Worm (Caenorhabditis elegans) whole organism, late embryonic: ENCODE measurements around the gene aqp-10.
"Not testable (repeated sequence)": the region's sequence is repeated elsewhere in the genome, so short reads cannot be mapped to it uniquely, and the experiment has no call there.

Source experiments
- C08G9.2 ChIP-seq: sonication (generic microtip); optimal IDR thresholded peaks from 2 replicates; lab custom pipeline; 2016; ENCODE audit warnings: mild to moderate bottlenecking, missing genetic modification characterization, moderate library complexity, missing compliant biosample characterization
- F13H6.1 ChIP-seq: sonication (generic microtip); optimal IDR thresholded peaks from 2 replicates; lab custom pipeline; 2016; ENCODE audit warnings: missing genetic modification characterization, missing compliant biosample characterization
- K02D7.2 ChIP-seq: sonication (generic microtip); optimal IDR thresholded peaks from 2 replicates; lab custom pipeline; 2017; ENCODE audit warnings: mild to moderate bottlenecking, missing genetic modification characterization, missing compliant biosample characterization
- Y22D7AL.16 ChIP-seq: sonication (generic microtip); optimal IDR thresholded peaks from 2 replicates; lab custom pipeline; 2016; ENCODE audit warnings: missing genetic modification characterization, missing compliant biosample characterization
- ceh-14 ChIP-seq: sonication (generic microtip); optimal IDR thresholded peaks from 2 replicates; lab custom pipeline; 2016; ENCODE audit warnings: missing genotype, missing genetic modification characterization, missing compliant biosample characterization
- ceh-22 ChIP-seq: sonication (generic microtip); optimal IDR thresholded peaks from 2 replicates; lab custom pipeline; 2017; ENCODE audit warnings: missing biosample characterization, missing genetic modification characterization
- ceh-24 ChIP-seq: sonication (generic microtip); optimal IDR thresholded peaks from 2 replicates; lab custom pipeline; 2016; ENCODE audit warnings: mild to moderate bottlenecking, missing genetic modification characterization, missing compliant biosample characterization
- ceh-31 ChIP-seq: sonication (generic microtip); optimal IDR thresholded peaks from 2 replicates; lab custom pipeline; 2016; ENCODE audit warnings: missing genetic modification characterization, missing compliant biosample characterization
- ceh-45 ChIP-seq: fragments of 200-800 bp; sonication (Bioruptor generic); IDR thresholded peaks from 2 replicates; pipeline ENCODE4 v1.3.6; 2022; ENCODE audit warnings: missing genetic modification reagents, missing genetic modification characterization, missing compliant biosample characterization
- ceh-6 ChIP-seq: fragments of 200-800 bp; sonication (Bioruptor generic); optimal IDR thresholded peaks from 2 replicates; lab custom pipeline; 2018; ENCODE audit warnings: mild to moderate bottlenecking, missing genetic modification characterization, missing compliant biosample characterization
- ceh-9 ChIP-seq: sonication (generic microtip); optimal IDR thresholded peaks from 2 replicates; lab custom pipeline; 2016; ENCODE audit warnings: mild to moderate bottlenecking, missing genetic modification characterization, inconsistent platforms, missing compliant biosample characterization
- che-1 ChIP-seq: sonication (generic microtip); optimal IDR thresholded peaks from 2 replicates; lab custom pipeline; 2016; ENCODE audit warnings: mild to moderate bottlenecking, missing genetic modification characterization, missing compliant biosample characterization
- dve-1 ChIP-seq: sonication (generic microtip); optimal IDR thresholded peaks from 2 replicates; lab custom pipeline; 2017; ENCODE audit warnings: antibody characterized with exemption, mild to moderate bottlenecking, missing genetic modification characterization, missing compliant biosample characterization
- ets-4 ChIP-seq: sonication (generic microtip); optimal IDR thresholded peaks from 2 replicates; lab custom pipeline; 2016; ENCODE audit warnings: missing genetic modification characterization, missing compliant biosample characterization
- fkh-6 ChIP-seq: sonication (generic microtip); optimal IDR thresholded peaks from 2 replicates; lab custom pipeline; 2016; ENCODE audit warnings: missing genetic modification characterization, missing compliant biosample characterization
- gmeb-2 ChIP-seq: sonication (generic microtip); optimal IDR thresholded peaks from 2 replicates; lab custom pipeline; 2016; ENCODE audit warnings: missing genetic modification characterization, inconsistent platforms, missing compliant biosample characterization
- hlh-13 ChIP-seq: fragments of 200-800 bp; sonication (Bioruptor generic); optimal IDR thresholded peaks from 2 replicates; lab custom pipeline; 2018; ENCODE audit warnings: mild to moderate bottlenecking, missing genetic modification characterization, missing compliant biosample characterization
- hlh-15 ChIP-seq: sonication (generic microtip); optimal IDR thresholded peaks from 2 replicates; lab custom pipeline; 2016; ENCODE audit warnings: missing genetic modification characterization, missing compliant biosample characterization
- hlh-30 ChIP-seq: sonication (generic microtip); optimal IDR thresholded peaks from 2 replicates; lab custom pipeline; 2017; ENCODE audit warnings: antibody characterized with exemption, missing genetic modification characterization, missing compliant biosample characterization; ENCODE audit not compliant: insufficient read depth
- hlh-6 ChIP-seq: sonication (generic microtip); optimal IDR thresholded peaks from 2 replicates; lab custom pipeline; 2016; ENCODE audit warnings: missing genotype, missing genetic modification characterization, missing compliant biosample characterization
- hlh-8 ChIP-seq: sonication (generic microtip); optimal IDR thresholded peaks from 2 replicates; lab custom pipeline; 2016; ENCODE audit warnings: missing genotype, missing genetic modification characterization, missing compliant biosample characterization
- lim-6 ChIP-seq: sonication (generic microtip); optimal IDR thresholded peaks from 2 replicates; lab custom pipeline; 2016; ENCODE audit warnings: missing genetic modification characterization, missing compliant biosample characterization
- nfya-1 ChIP-seq: sonication (generic microtip); optimal IDR thresholded peaks from 2 replicates; lab custom pipeline; 2017; ENCODE audit warnings: missing genetic modification characterization, mild to moderate bottlenecking, missing compliant biosample characterization, antibody characterized with exemption, moderate library complexity
- nhr-232 ChIP-seq: sonication (generic microtip); optimal IDR thresholded peaks from 2 replicates; lab custom pipeline; 2016; ENCODE audit warnings: missing genetic modification characterization, missing compliant biosample characterization
- npax-4 ChIP-seq: sonication (generic microtip); optimal IDR thresholded peaks from 2 replicates; lab custom pipeline; 2016; ENCODE audit warnings: missing genetic modification characterization, missing compliant biosample characterization
- pag-3 ChIP-seq: sonication (generic microtip); optimal IDR thresholded peaks from 2 replicates; lab custom pipeline; 2016; ENCODE audit warnings: missing compliant biosample characterization, missing genetic modification characterization, borderline replicate concordance
- pax-1 ChIP-seq: fragments of 150-350 bp; optimal IDR thresholded peaks from 2 replicates; lab custom pipeline; 2014; ENCODE audit warnings: missing biosample characterization, missing genetic modification characterization
- pha-2 ChIP-seq: sonication (generic microtip); optimal IDR thresholded peaks from 2 replicates; lab custom pipeline; 2017; ENCODE audit warnings: mild to moderate bottlenecking, missing genetic modification characterization, missing compliant biosample characterization
- pha-4 ChIP-seq: fragments of 150-350 bp; optimal IDR thresholded peaks from 2 replicates; lab custom pipeline; 2018; ENCODE audit warnings: missing biosample characterization, missing genetic modification reagents, missing genetic modification characterization
- rnt-1 ChIP-seq: sonication (generic microtip); optimal IDR thresholded peaks from 2 replicates; lab custom pipeline; 2016; ENCODE audit warnings: missing genetic modification characterization, missing compliant biosample characterization
- sdc-2 ChIP-seq: sonication (generic microtip); optimal IDR thresholded peaks from 2 replicates; lab custom pipeline; 2016; ENCODE audit warnings: missing genotype, missing genetic modification characterization, missing compliant biosample characterization
- sox-2 ChIP-seq: fragments of 200-800 bp; sonication (Bioruptor generic); IDR thresholded peaks from 2 replicates; pipeline ENCODE4 v1.3.6; 2022; ENCODE audit warnings: missing genetic modification reagents, missing genetic modification characterization, missing compliant biosample characterization
- tbx-2 ChIP-seq: sonication (generic microtip); optimal IDR thresholded peaks from 2 replicates; lab custom pipeline; 2016; ENCODE audit warnings: missing genetic modification characterization, missing compliant biosample characterization
- tbx-7 ChIP-seq: sonication (generic microtip); optimal IDR thresholded peaks from 2 replicates; lab custom pipeline; 2016; ENCODE audit warnings: missing genotype, missing genetic modification characterization, missing compliant biosample characterization
- ttx-3 ChIP-seq: sonication (generic microtip); optimal IDR thresholded peaks from 2 replicates; lab custom pipeline; 2016; ENCODE audit warnings: missing genetic modification reagents, missing genetic modification characterization, missing compliant biosample characterization
- unc-3 ChIP-seq, 2 experiments: fragments of 200-800 bp in 1 of 2; sonication (Bioruptor generic) in 1 of 2; sonication (generic microtip) in 1 of 2; conservative IDR thresholded peaks in 1 of 2; optimal IDR thresholded peaks in 1 of 2; 2 replicates each; pipeline versions ENCODE4 v1.3.6 to Lab custom; 2016 to 2022; ENCODE audit warnings: missing compliant biosample characterization in 2 of 2, missing genetic modification characterization in 2 of 2, missing genetic modification reagents in 1 of 2
- unc-55 ChIP-seq: sonication (generic microtip); optimal IDR thresholded peaks from 2 replicates; lab custom pipeline; 2017; ENCODE audit warnings: missing biosample characterization, missing genetic modification reagents, missing genetic modification characterization
- zip-5 ChIP-seq: sonication (generic microtip); optimal IDR thresholded peaks from 2 replicates; lab custom pipeline; 2016; ENCODE audit warnings: missing genetic modification characterization, missing compliant biosample characterization
- ztf-16 ChIP-seq: sonication (generic microtip); optimal IDR thresholded peaks from 2 replicates; lab custom pipeline; 2017; ENCODE audit warnings: missing genetic modification characterization, missing compliant biosample characterization

Gene aqp-10

ce11 chrII:9731810-9732209, 37.8 kb downstream of the aqp-10 start, which contains the start of gene mab-3:
TSS of gene mab-3 (plus strand) at chrII:9732137.
- not testable (repeated sequence) for TF ChIP-seq ceh-24, pag-3, tbx-2 (tag; lab: Kevin White, UChicago)

DNA sequence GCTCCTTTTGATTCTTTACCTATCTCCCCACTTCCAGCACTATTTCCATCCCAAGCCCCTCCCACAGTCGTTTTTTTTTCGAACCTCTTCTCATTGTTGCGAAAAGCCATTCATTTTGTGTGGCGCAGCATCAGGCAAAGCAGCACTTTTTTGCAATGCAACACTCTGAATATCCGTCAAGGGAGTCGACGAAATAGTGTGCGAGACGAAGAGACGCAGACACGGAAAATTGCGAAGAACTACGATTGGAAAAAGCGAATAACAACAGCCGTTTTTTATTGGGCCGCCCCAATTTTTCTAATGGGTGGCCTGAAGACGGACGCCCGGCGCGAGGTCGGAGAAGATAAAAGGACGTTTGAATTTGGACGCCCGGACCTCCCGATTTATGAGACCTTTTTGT, 39.8 kb downstream of the aqp-10 start:
- TF ChIP-seq che-1 (tag; lab: Kevin White, UChicago): no peak
- TF ChIP-seq unc-3 (GFP tag; conservative IDR thresholded peaks at IDR 0.05; lab: Robert Waterston, UW): no peak
- no peak for TF ChIP-seq unc-3 (tag; optimal IDR thresholded peaks at IDR 0.05; lab: Kevin White, UChicago)
- no peak for TF ChIP-seq ceh-22 (tag; lab: Kevin White, UChicago)
- TF ChIP-seq Y22D7AL.16: no peak
- no peak for TF ChIP-seq ceh-6 (GFP tag; lab: Kevin White, UChicago)

- TF ChIP-seq pha-2 (no peak), ceh-14 (tag; lab: Kevin White, UChicago) (no peak), hlh-15 (tag; lab: Kevin White, UChicago) (no peak), unc-3 (GFP tag; conservative IDR thresholded peaks at IDR 0.05; lab: Robert Waterston, UW) (no peak), unc-3 (tag; optimal IDR thresholded peaks at IDR 0.05; lab: Kevin White, UChicago) (no peak), F13H6.1 (tag; lab: Kevin White, UChicago) (no peak)
These were observed 40.5 kb downstream of the aqp-10 start for ce11 chrII:9729196-9729595.

DNA sequence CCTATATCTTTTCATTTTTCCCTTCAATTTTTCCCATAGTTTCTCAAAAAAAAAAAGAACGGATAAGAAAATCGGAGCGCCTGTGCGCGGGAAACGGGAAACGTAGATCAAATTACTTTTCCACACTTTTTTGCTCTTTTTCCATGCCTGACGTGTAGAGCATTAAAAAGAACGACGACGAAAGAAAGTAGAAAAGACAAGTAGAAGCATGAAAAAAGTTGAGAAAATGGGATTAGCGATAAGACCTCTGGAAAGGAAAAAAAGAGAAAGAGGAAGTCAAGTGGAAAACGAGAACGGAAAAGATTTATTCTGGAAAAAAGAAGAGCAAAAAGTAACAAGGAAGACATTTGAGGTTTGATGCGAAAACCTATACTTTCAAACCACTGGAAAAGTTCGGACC, 41.1 kb downstream of the aqp-10 start:
- TF ChIP-seq F13H6.1 (tag; lab: Kevin White, UChicago) (no peak), C08G9.2 (tag; lab: Kevin White, UChicago) (no peak), nhr-232 (tag; lab: Kevin White, UChicago) (no peak), ttx-3 (tag; lab: Kevin White, UChicago) (no peak), ceh-22 (tag; lab: Kevin White, UChicago) (no peak), K02D7.2 (tag; lab: Kevin White, UChicago) (no peak), tbx-7 (tag; lab: Kevin White, UChicago) (no peak), che-1 (tag; lab: Kevin White, UChicago) (no peak), gmeb-2 (tag; lab: Kevin White, UChicago) (no peak), ets-4 (tag; lab: Kevin White, UChicago) (no peak), pha-4 (tag; lab: Kevin White, UChicago) (no peak), dve-1 (tag; lab: Kevin White, UChicago) (no peak), ztf-16 (tag; lab: Kevin White, UChicago) (no peak), sdc-2 (tag; lab: Kevin White, UChicago) (no peak), pax-1 (tag; lab: Kevin White, UChicago) (no peak), ceh-45 (no peak), hlh-30 (tag; lab: Kevin White, UChicago) (no peak), pag-3 (tag; lab: Kevin White, UChicago) (no peak), npax-4 (tag; lab: Kevin White, UChicago) (no peak)
- TF ChIP-seq, all 69 proteins: peak for 0

DNA sequence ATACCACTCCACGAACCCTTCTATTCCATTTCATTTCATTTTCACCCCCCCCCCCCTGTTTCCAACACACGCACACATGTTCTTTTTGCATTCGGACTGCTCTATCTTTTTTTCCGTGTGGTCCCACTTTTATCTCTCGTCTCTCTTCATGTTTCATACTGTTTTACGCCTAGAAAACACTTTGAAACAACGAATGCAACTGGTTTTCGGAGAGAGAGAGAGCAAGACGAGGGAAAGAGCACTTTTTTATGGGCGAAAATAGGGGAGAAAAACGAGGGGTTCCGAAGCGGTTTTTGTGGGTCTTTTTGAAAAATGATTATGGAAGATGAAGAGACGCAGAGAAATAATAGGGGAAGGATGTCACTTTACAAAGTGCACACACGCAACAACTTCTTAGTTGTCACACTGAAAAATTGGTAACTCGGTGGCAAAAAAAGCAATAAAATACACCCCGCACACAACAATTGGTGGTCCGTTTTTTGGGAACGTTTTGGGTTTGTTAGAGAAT, 42.4 kb downstream of the aqp-10 start:
- TF ChIP-seq hlh-6: no peak
- TF ChIP-seq ceh-24 (tag; lab: Kevin White, UChicago): no peak
- no peak for TF ChIP-seq rnt-1 (tag; lab: Kevin White, UChicago)
- TF ChIP-seq Y22D7AL.16: no peak
- TF ChIP-seq fkh-6 (tag; lab: Kevin White, UChicago): no peak
- no peak for TF ChIP-seq ceh-6 (GFP tag; lab: Kevin White, UChicago)
- no peak for TF ChIP-seq unc-55 (GFP tag; lab: Kevin White, UChicago)
- TF ChIP-seq ttx-3 (tag; lab: Kevin White, UChicago): no peak
- TF ChIP-seq gmeb-2 (tag; lab: Kevin White, UChicago): no peak
- TF ChIP-seq nhr-232 (tag; lab: Kevin White, UChicago): no peak
- TF ChIP-seq ceh-31 (tag; lab: Kevin White, UChicago): no peak
- no peak for TF ChIP-seq lim-6 (tag; lab: Kevin White, UChicago)
- TF ChIP-seq sox-2 (GFP tag; lab: Robert Waterston, UW): no peak
- no peak for TF ChIP-seq hlh-13 (GFP tag; lab: Kevin White, UChicago)
- no peak for TF ChIP-seq ceh-45
- no peak for TF ChIP-seq pag-3 (tag; lab: Kevin White, UChicago)
- TF ChIP-seq nfya-1: no peak
- no peak for TF ChIP-seq zip-5
- TF ChIP-seq ceh-9: no peak
- no peak for TF ChIP-seq hlh-8
